Worm (Caenorhabditis elegans) whole organism, L1 larva: ENCODE measurements around the gene T01H10.11.

Experiments used
- ama-1 ChIP-seq: fragments of 150-350 bp; optimal IDR thresholded peaks from 2 replicates; lab custom pipeline; 2014
- blmp-1 ChIP-seq: fragments of 150-350 bp; optimal IDR thresholded peaks from 2 replicates; lab custom pipeline; 2014; ENCODE audit warnings: missing biosample characterization, missing genetic modification characterization
- mep-1 ChIP-seq: fragments of 150-350 bp; optimal IDR thresholded peaks from 2 replicates; lab custom pipeline; 2014; ENCODE audit warnings: missing biosample characterization, missing genetic modification characterization
- nhr-237 ChIP-seq: fragments of 150-350 bp; optimal IDR thresholded peaks from 2 replicates; lab custom pipeline; 2014; ENCODE audit warnings: missing biosample characterization, missing genetic modification characterization
- rnt-1 ChIP-seq: sonication (generic microtip); optimal IDR thresholded peaks from 2 replicates; lab custom pipeline; 2016; ENCODE audit warnings: mild to moderate bottlenecking, missing genetic modification characterization, moderate library complexity, missing compliant biosample characterization
- ztf-4 ChIP-seq: fragments of 150-350 bp; optimal IDR thresholded peaks from 2 replicates; lab custom pipeline; 2014; ENCODE audit warnings: missing biosample characterization, missing genetic modification characterization

ce11 chrX:12081250-12081649 lies 42.0 kb upstream of the T01H10.11 start:
- TF ChIP-seq blmp-1 (no peak), rnt-1 (tag; lab: Kevin White, UChicago) (no peak), nhr-237 (tag; lab: Kevin White, UChicago) (no peak), mep-1 (tag; lab: Kevin White, UChicago) (no peak), ztf-4 (tag; lab: Kevin White, UChicago) (no peak), ama-1 (lab: Kevin White, UChicago) (no peak)
